Fruit fly (Drosophila melanogaster) whole organism, wandering third instar larva: ENCODE measurements around the gene Ts.

Source experiments
- Dif ChIP-seq: fragments of 200-275, 200-300 bp; sonication (Bioruptor generic); optimal IDR thresholded peaks from 2 replicates; lab custom pipeline; 2018; ENCODE audit warnings: missing biosample characterization, missing genetic modification characterization; ENCODE audit not compliant: partially characterized antibody
- Hnf4 ChIP-seq: fragments of 200-800 bp; sonication (Bioruptor generic); optimal IDR thresholded peaks from 2 replicates; lab custom pipeline; 2016; ENCODE audit warnings: missing biosample characterization, mild to moderate bottlenecking, missing genetic modification characterization
- Hr78 ChIP-seq: fragments of >200 bp; optimal IDR thresholded peaks from 2 replicates; lab custom pipeline; 2017; ENCODE audit warnings: missing biosample characterization, missing genetic modification characterization
- OdsH ChIP-seq: fragments of 200-800 bp; sonication (Bioruptor generic); optimal IDR thresholded peaks from 2 replicates; lab custom pipeline; 2016; ENCODE audit warnings: missing biosample characterization, mild to moderate bottlenecking, missing genetic modification characterization
- Vsx2 ChIP-seq: fragments of 200-300, 225-300 bp; sonication (Bioruptor generic); optimal IDR thresholded peaks from 2 replicates; lab custom pipeline; 2018; ENCODE audit warnings: missing biosample characterization, missing genetic modification characterization; ENCODE audit not compliant: partially characterized antibody

Ts gene

DNA sequence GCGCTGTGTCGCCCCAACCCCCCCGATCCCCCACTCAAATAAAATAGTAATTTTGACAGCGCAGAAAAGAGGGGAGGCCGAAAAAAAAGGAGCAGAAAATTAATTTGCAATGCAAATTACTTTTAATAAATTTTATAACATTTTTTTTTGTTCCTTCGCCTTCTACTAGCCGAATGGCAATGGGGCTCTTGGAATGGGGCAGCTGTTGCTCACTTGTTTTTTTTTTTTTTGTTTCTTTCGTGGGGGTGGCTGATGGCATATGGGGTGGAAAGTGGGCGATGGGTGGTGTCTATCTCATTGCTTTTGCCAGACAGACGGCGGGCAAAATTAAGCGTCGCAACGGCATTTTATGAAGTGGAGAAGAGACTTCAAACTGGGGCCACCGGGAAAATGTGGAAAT lies 48.8 kb downstream of the Ts start:
- TF ChIP-seq Vsx2 (GFP tag; lab: Kevin White, UChicago) (no peak), Hnf4 (GFP tag; lab: Kevin White, UChicago) (no peak), OdsH (no peak), Dif (GFP tag; lab: Kevin White, UChicago) (no peak), Hr78 (GFP tag; lab: Kevin White, UChicago) (no peak)
